Worm (Caenorhabditis elegans) whole organism, young adult: Measurements from ENCODE around the gene fmo-3.

Experiments
- ama-1 ChIP-seq, 3 experiments: fragments of 150-350 bp in 1 of 3; sonication (generic microtip) in 2 of 3; optimal IDR thresholded peaks; 2 replicates each; lab custom pipeline; 2014 to 2018; ENCODE audit warnings: missing biosample characterization in 2 of 3, missing genetic modification characterization in 2 of 3, missing genetic modification reagents in 2 of 3
- ceh-58 ChIP-seq: fragments of 200-800 bp; sonication (Bioruptor generic); IDR thresholded peaks from 2 replicates; pipeline ENCODE4 v1.3.6; 2022; ENCODE audit warnings: missing genetic modification characterization, missing compliant biosample characterization
- die-1 ChIP-seq: sonication (generic microtip); optimal IDR thresholded peaks from 2 replicates; lab custom pipeline; 2016; ENCODE audit warnings: missing genotype, mild to moderate bottlenecking, missing genetic modification characterization, missing compliant biosample characterization
- ekl-4 ChIP-seq: fragments of 200-800 bp; sonication (Bioruptor generic); IDR thresholded peaks from 2 replicates; pipeline ENCODE4 v1.3.6; 2022; ENCODE audit warnings: missing genetic modification reagents, missing genetic modification characterization, missing compliant biosample characterization
- unc-130 ChIP-seq: sonication (generic microtip); optimal IDR thresholded peaks from 2 replicates; lab custom pipeline; 2016; ENCODE audit warnings: missing genetic modification reagents, missing genetic modification characterization, missing compliant biosample characterization

- TF ChIP-seq ceh-58 (GFP tag; lab: Robert Waterston, UW) (no peak), ama-1 (optimal IDR thresholded peaks at IDR 0.05; lab: Kevin White, UChicago) (no peak), ama-1 (GFP tag; optimal IDR thresholded peaks at IDR 0.05; lab: Kevin White, UChicago) (no peak), die-1 (no peak), unc-130 (no peak), ekl-4 (GFP tag; lab: Robert Waterston, UW) (no peak)
These were observed 21.6 kb downstream of the fmo-3 start, which contains the start of gene W09D10.4 for ce11 chrIII:10716091-10716490.
